Worm (Caenorhabditis elegans): ENCODE measurements around the gene Y54G2A.19.

The Y54G2A.19 gene

ce11 chrIV:2891535-2892233 is 2.8 kb downstream of the Y54G2A.19 start (continued):
- no peak for TF ChIP-seq nhr-41 (GFP tag; IDR thresholded peaks at IDR 0.05)
- peak; percentile 34 for TF ChIP-seq mep-1 (tag; optimal IDR thresholded peaks at IDR 0.05)
- TF ChIP-seq spr-3 (GFP tag; optimal IDR thresholded peaks at IDR 0.05): no peak
- no peak for TF ChIP-seq nhr-76 (tag; optimal IDR thresholded peaks at IDR 0.05)
- no peak for TF ChIP-seq daf-16 (GFP tag; optimal IDR thresholded peaks at IDR 0.05)
- TF ChIP-seq daf-16 (tag; optimal IDR thresholded peaks at IDR 0.05): peak; percentile 1
- TF ChIP-seq Y105C5A.15 (GFP tag; IDR thresholded peaks at IDR 0.05): no peak
- peak; percentile 57 for TF ChIP-seq F49E8.2 (tag; optimal IDR thresholded peaks at IDR 0.05; ENCODE audit: borderline replicate concordance)
- TF ChIP-seq spr-1 (tag; optimal IDR thresholded peaks at IDR 0.05): no peak
- 0 out of 2 replicates have a peak, but pooled peaks have one; percentile 5 for TF ChIP-seq tra-1 (GFP tag; IDR thresholded peaks at IDR 0.05)
- no peak for TF ChIP-seq zfp-2 (tag; optimal IDR thresholded peaks at IDR 0.05)
- TF ChIP-seq mxl-3 (GFP tag; optimal IDR thresholded peaks at IDR 0.05): no peak
- TF ChIP-seq nhr-102 (tag; optimal IDR thresholded peaks at IDR 0.05): no peak

ce11 chrIV:2890401-2890952 is 4.1 kb downstream of the Y54G2A.19 start, which contains the start of the genes nprt-1 and dib-1:
TSS of gene nprt-1 (minus strand) at chrIV:2890451.
TSS of gene dib-1 (plus strand) at chrIV:2890882.
- TF ChIP-seq nhr-76 (tag; optimal IDR thresholded peaks at IDR 0.05) (no peak), saeg-2 (GFP tag; IDR thresholded peaks at IDR 0.05) (no peak), Y75B8A.6 (GFP tag; IDR thresholded peaks at IDR 0.05) (no peak), attf-4 (tag; optimal IDR thresholded peaks at IDR 0.05) (no peak), daf-19 (GFP tag; conservative IDR thresholded peaks at IDR 0.05) (no peak), tra-1 (GFP tag; IDR thresholded peaks at IDR 0.05) (no peak), nhr-11 (tag; optimal IDR thresholded peaks at IDR 0.05) (no peak), nhr-77 (tag; optimal IDR thresholded peaks at IDR 0.05) (peak; percentile 28), ces-1 (GFP tag; optimal IDR thresholded peaks at IDR 0.05) (no peak), zfp-2 (tag; optimal IDR thresholded peaks at IDR 0.05) (no peak), nhr-28 (tag; optimal IDR thresholded peaks at IDR 0.05) (no peak), dpl-1 (GFP tag; optimal IDR thresholded peaks at IDR 0.05) (peak; percentile 83), dve-1 (tag; optimal IDR thresholded peaks at IDR 0.05; ENCODE audit: insufficient read depth) (peak; percentile 27), F37D6.2 (tag; optimal IDR thresholded peaks at IDR 0.05) (no peak), Y105C5A.15 (GFP tag; IDR thresholded peaks at IDR 0.05) (no peak), gei-8 (GFP tag; optimal IDR thresholded peaks at IDR 0.05) (no peak), daf-16 (GFP tag; optimal IDR thresholded peaks at IDR 0.05) (no peak), daf-16 (tag; optimal IDR thresholded peaks at IDR 0.05) (peak; percentile 6), nhr-6 (tag; optimal IDR thresholded peaks at IDR 0.05) (no peak), nhr-41 (GFP tag; IDR thresholded peaks at IDR 0.05) (no peak), unc-39 (tag; optimal IDR thresholded peaks at IDR 0.05) (no peak), lir-3 (tag; optimal IDR thresholded peaks at IDR 0.05) (no peak), lin-1 (GFP tag; IDR thresholded peaks at IDR 0.05) (no peak), T20F7.1 (GFP tag; optimal IDR thresholded peaks at IDR 0.05) (no peak), zip-11 (GFP tag; IDR thresholded peaks at IDR 0.05) (no peak), zfp-3 (GFP tag; conservative IDR thresholded peaks at IDR 0.05) (no peak), nhr-48 (tag; optimal IDR thresholded peaks at IDR 0.05) (no peak), hif-1 (tag; optimal IDR thresholded peaks at IDR 0.05) (no peak), madf-9 (GFP tag; conservative IDR thresholded peaks at IDR 0.05) (no peak), ceh-28 (tag; optimal IDR thresholded peaks at IDR 0.05) (no peak), madf-5 (GFP tag; IDR thresholded peaks at IDR 0.05) (no peak), ctbp-1 (GFP tag; IDR thresholded peaks at IDR 0.05) (no peak), set-16 (GFP tag; IDR thresholded peaks at IDR 0.05) (no peak), hmg-1.1 (GFP tag; IDR thresholded peaks at IDR 0.05) (no peak), nhr-42 (GFP tag; IDR thresholded peaks at IDR 0.05) (no peak), unc-62 (GFP tag; optimal IDR thresholded peaks at IDR 0.05 in 1 of 2) (no peak), unc-62 (tag; optimal IDR thresholded peaks at IDR 0.05) (no peak), D1046.2 (GFP tag; IDR thresholded peaks at IDR 0.05) (no peak), mdl-1 (tag; optimal IDR thresholded peaks at IDR 0.05) (no peak), F44E2.7 (GFP tag; IDR thresholded peaks at IDR 0.05) (no peak), ZK546.5 (tag; optimal IDR thresholded peaks at IDR 0.05) (no peak), hlh-30 (tag; optimal IDR thresholded peaks at IDR 0.05; ENCODE audit: insufficient read depth) (peak; percentile 33)

Measured in whole organism, L4 larva.